Fruit fly (Drosophila melanogaster) whole organism, prepupa: ENCODE measurements around the gene Acp1.
A peak's percentile ranks its signal among the peaks of the same experiment; 100 is the strongest.

Experiments used
- CG10669 ChIP-seq: fragments of 200-800 bp; sonication (Bioruptor generic); optimal IDR thresholded peaks from 3 replicates; lab custom pipeline; 2018; ENCODE audit warnings: missing biosample characterization, mild to moderate bottlenecking, missing genetic modification characterization, moderate library complexity
- CG11294 ChIP-seq: fragments of 200-800 bp; sonication (Bioruptor generic); IDR thresholded peaks from 2 replicates; pipeline ENCODE4 v1.3.6; 2022; ENCODE audit warnings: missing biosample characterization, missing genetic modification characterization
- CG1621 ChIP-seq: fragments of 200-800 bp; sonication (Bioruptor generic); optimal IDR thresholded peaks from 3 replicates; lab custom pipeline; 2018; ENCODE audit warnings: missing biosample characterization, mild to moderate bottlenecking, missing genetic modification characterization
- CG16779 ChIP-seq: fragments of 200-800 bp; sonication (Bioruptor generic); optimal IDR thresholded peaks from 3 replicates; lab custom pipeline; 2017; ENCODE audit warnings: missing biosample characterization, mild to moderate bottlenecking, missing genetic modification characterization
- CG32006 ChIP-seq: fragments of 200-800 bp; sonication (Bioruptor generic); optimal IDR thresholded peaks from 3 replicates; lab custom pipeline; 2017; ENCODE audit warnings: missing biosample characterization, mild to moderate bottlenecking, missing genetic modification characterization
- CG3919 ChIP-seq: fragments of 200-800 bp; sonication (Bioruptor generic); optimal IDR thresholded peaks from 3 replicates; lab custom pipeline; 2016; ENCODE audit warnings: missing biosample characterization, missing genetic modification characterization
- CG6276 ChIP-seq: fragments of 200-800 bp; sonication (Bioruptor generic); optimal IDR thresholded peaks from 2 replicates; lab custom pipeline; 2017; ENCODE audit warnings: missing biosample characterization, mild to moderate bottlenecking, missing genetic modification characterization
- CG6792 ChIP-seq: fragments of 200-800 bp; sonication (Bioruptor generic); optimal IDR thresholded peaks from 3 replicates; lab custom pipeline; 2016; ENCODE audit warnings: missing biosample characterization, missing genetic modification characterization
- CG6808 ChIP-seq: fragments of 200-800 bp; sonication (Bioruptor generic); optimal IDR thresholded peaks from 3 replicates; lab custom pipeline; 2017; ENCODE audit warnings: missing biosample characterization, missing genetic modification characterization, mild to moderate bottlenecking, moderate library complexity, missing genetic modification reagents
- CG6854 ChIP-seq: fragments of 200-800 bp; sonication (Bioruptor generic); optimal IDR thresholded peaks from 2 replicates; lab custom pipeline; 2017; ENCODE audit warnings: missing biosample characterization, mild to moderate bottlenecking, missing genetic modification characterization
- CG8632 ChIP-seq: fragments of 200-800 bp; sonication (Bioruptor generic); optimal IDR thresholded peaks from 3 replicates; lab custom pipeline; 2016; ENCODE audit warnings: missing biosample characterization, missing genetic modification characterization
- Eip75B ChIP-seq: fragments of 200-800 bp; sonication (Bioruptor generic); optimal IDR thresholded peaks from 3 replicates; lab custom pipeline; 2016; ENCODE audit warnings: missing biosample characterization, missing genetic modification characterization
- Eip93F ChIP-seq: fragments of 200-800 bp; sonication (Bioruptor generic); optimal IDR thresholded peaks from 2 replicates; lab custom pipeline; 2016; ENCODE audit warnings: missing biosample characterization, mild to moderate bottlenecking, missing genetic modification characterization
- Ets96B ChIP-seq: fragments of 200-800 bp; optimal IDR thresholded peaks from 2 replicates; lab custom pipeline; 2019; ENCODE audit warnings: missing biosample characterization, mild to moderate bottlenecking, missing genetic modification characterization, moderate library complexity
- Hr38 ChIP-seq: sonication (Bioruptor generic); optimal IDR thresholded peaks from 2 replicates; lab custom pipeline; 2016; ENCODE audit warnings: missing biosample characterization, missing genetic modification characterization
- Hr4 ChIP-seq: fragments of 200-800 bp; sonication (Bioruptor generic); optimal IDR thresholded peaks from 3 replicates; lab custom pipeline; 2016; ENCODE audit warnings: missing biosample characterization, missing genetic modification characterization
- Lpt ChIP-seq: fragments of 200-800 bp; sonication (Bioruptor generic); optimal IDR thresholded peaks from 3 replicates; lab custom pipeline; 2016; ENCODE audit warnings: missing biosample characterization, missing genetic modification characterization
- OdsH ChIP-seq: fragments of 200-800 bp; sonication (Bioruptor generic); optimal IDR thresholded peaks from 3 replicates; lab custom pipeline; 2016; ENCODE audit warnings: missing biosample characterization, missing genetic modification characterization
- Sox102F ChIP-seq: fragments of 200-800 bp; sonication (Bioruptor generic); optimal IDR thresholded peaks from 2 replicates; lab custom pipeline; 2016; ENCODE audit warnings: missing biosample characterization, mild to moderate bottlenecking, missing genetic modification characterization
- Sox14 ChIP-seq: fragments of 200-800 bp; sonication (Bioruptor generic); optimal IDR thresholded peaks from 3 replicates; lab custom pipeline; 2016; ENCODE audit warnings: missing biosample characterization, missing genetic modification characterization
- Sox15 ChIP-seq: fragments of 200-800 bp; sonication (Bioruptor generic); optimal IDR thresholded peaks from 3 replicates; lab custom pipeline; 2016; ENCODE audit warnings: missing biosample characterization, missing genetic modification characterization
- achi ChIP-seq: fragments of 200-800 bp; sonication (Bioruptor generic); optimal IDR thresholded peaks from 3 replicates; lab custom pipeline; 2016; ENCODE audit warnings: missing biosample characterization, missing genetic modification characterization
- acj6 ChIP-seq: fragments of 200-800 bp; sonication (Bioruptor generic); optimal IDR thresholded peaks from 3 replicates; lab custom pipeline; 2016; ENCODE audit warnings: missing biosample characterization, missing genetic modification characterization
- cyc ChIP-seq: fragments of 200-800 bp; sonication (Bioruptor generic); optimal IDR thresholded peaks from 3 replicates; lab custom pipeline; 2016; ENCODE audit warnings: missing biosample characterization, missing genetic modification characterization
- dac ChIP-seq: fragments of 200-800 bp; sonication (Bioruptor generic); optimal IDR thresholded peaks from 2 replicates; lab custom pipeline; 2017; ENCODE audit warnings: missing biosample characterization, mild to moderate bottlenecking, missing genetic modification characterization
- eg ChIP-seq: fragments of 200-800 bp; sonication (Bioruptor generic); IDR thresholded peaks from 3 replicates; pipeline ENCODE4 v1.3.6; 2022; ENCODE audit warnings: missing biosample characterization, missing genetic modification characterization
- fd59A ChIP-seq: fragments of 200-800 bp; sonication (Bioruptor generic); optimal IDR thresholded peaks from 2 replicates; lab custom pipeline; 2017; ENCODE audit warnings: missing biosample characterization, mild to moderate bottlenecking, missing genetic modification characterization, missing genetic modification reagents
- fkh ChIP-seq: fragments of 200-800 bp; sonication (Bioruptor generic); optimal IDR thresholded peaks from 3 replicates; lab custom pipeline; 2017; ENCODE audit warnings: missing biosample characterization, mild to moderate bottlenecking, missing genetic modification characterization, moderate library complexity
- lz ChIP-seq: fragments of 200-800 bp; sonication (Bioruptor generic); optimal IDR thresholded peaks from 3 replicates; lab custom pipeline; 2016; ENCODE audit warnings: missing biosample characterization, missing genetic modification characterization
- net ChIP-seq: fragments of 200-800 bp; sonication (Bioruptor generic); optimal IDR thresholded peaks from 3 replicates; lab custom pipeline; 2016; ENCODE audit warnings: missing biosample characterization, missing genetic modification characterization
- pdm3 ChIP-seq: fragments of 200-800 bp; sonication (Bioruptor generic); optimal IDR thresholded peaks from 3 replicates; lab custom pipeline; 2016; ENCODE audit warnings: missing biosample characterization, missing genetic modification characterization
- topi ChIP-seq: fragments of 200-800 bp; sonication (Bioruptor generic); optimal IDR thresholded peaks from 3 replicates; lab custom pipeline; 2016; ENCODE audit warnings: missing biosample characterization, missing genetic modification characterization
- vri ChIP-seq: fragments of 200-800 bp; sonication (Bioruptor generic); optimal IDR thresholded peaks from 3 replicates; lab custom pipeline; 2016; ENCODE audit warnings: missing biosample characterization, mild to moderate bottlenecking, missing genetic modification characterization

The Acp1 gene

dm6 chr2L:7782788-7783401 lies 41.6 kb upstream of the Acp1 start, which contains the start of gene Brd7-9 (continued):
- TF ChIP-seq Sox102F (GFP tag; lab: Kevin White, UChicago), result peak; percentile 81
- peak; percentile 85 for TF ChIP-seq CG3919 (GFP tag; lab: Kevin White, UChicago)
- peak; percentile 66 for TF ChIP-seq CG8632
- TF ChIP-seq Sox14 (GFP tag; lab: Kevin White, UChicago), result peak; percentile 74
- peak; percentile 43 for TF ChIP-seq fd59A (GFP tag; lab: Kevin White, UChicago)
- peak; percentile 50 for TF ChIP-seq CG16779 (tag; lab: Kevin White, UChicago)
- peak; percentile 77 for TF ChIP-seq topi (GFP tag; lab: Kevin White, UChicago)
- TF ChIP-seq acj6 (GFP tag; lab: Kevin White, UChicago), result peak; percentile 71
- peak; percentile 71 for TF ChIP-seq lz (GFP tag; lab: Kevin White, UChicago)

- no peak for TF ChIP-seq eg (GFP tag; lab: Robert Waterston, UW)
- no peak for TF ChIP-seq Ets96B (tag; lab: Kevin White, UChicago)
- no peak for TF ChIP-seq CG6808 (GFP tag; lab: Kevin White, UChicago)
- TF ChIP-seq Hr4 (GFP tag; lab: Kevin White, UChicago), result no peak
- TF ChIP-seq net, result no peak
- no peak for TF ChIP-seq Lpt (GFP tag; lab: Kevin White, UChicago)
- TF ChIP-seq cyc (GFP tag; lab: Kevin White, UChicago), result no peak
- TF ChIP-seq acj6 (GFP tag; lab: Kevin White, UChicago), result no peak
- no peak for TF ChIP-seq Sox15 (GFP tag; lab: Kevin White, UChicago)
- TF ChIP-seq Hr38 (GFP tag; lab: Kevin White, UChicago), result no peak
- TF ChIP-seq CG16779 (tag; lab: Kevin White, UChicago), result no peak
- TF ChIP-seq, all 60 proteins: peak for 0
These were observed 39.8 kb upstream of the Acp1 start, which contains the start of gene CG7164 for dm6 chr2L:7781165-7781564. TSS of gene CG7164 (plus strand) at chr2L:7781465.

- TF ChIP-seq Ets96B (tag; lab: Kevin White, UChicago), result no peak
- no peak for TF ChIP-seq CG6792 (GFP tag; lab: Kevin White, UChicago)
- TF ChIP-seq CG10669 (GFP tag; lab: Kevin White, UChicago), result no peak
- TF ChIP-seq CG6854 (GFP tag; lab: Kevin White, UChicago), result no peak
- no peak for TF ChIP-seq CG32006
- no peak for TF ChIP-seq vri (GFP tag; lab: Kevin White, UChicago)
- TF ChIP-seq CG3919 (GFP tag; lab: Kevin White, UChicago), result no peak
- no peak for TF ChIP-seq dac (GFP tag; lab: Kevin White, UChicago)
- no peak for TF ChIP-seq CG1621 (tag; lab: Kevin White, UChicago)
- TF ChIP-seq Eip75B, result no peak
- TF ChIP-seq Eip93F (GFP tag; lab: Kevin White, UChicago), result no peak
- no peak for TF ChIP-seq CG6276 (GFP tag; lab: Kevin White, UChicago)
- no peak for TF ChIP-seq fkh (GFP tag; lab: Kevin White, UChicago)
- TF ChIP-seq OdsH, result no peak
- no peak for TF ChIP-seq pdm3
- TF ChIP-seq eg (GFP tag; lab: Robert Waterston, UW), result no peak
- no peak for TF ChIP-seq CG11294
These were observed 38.4 kb upstream of the Acp1 start, which contains the start of gene Uro for dm6 chr2L:7779785-7780184. TSS of gene Uro (plus strand) at chr2L:7780085.

- TF ChIP-seq achi (GFP tag; lab: Kevin White, UChicago), result no peak
- peak; percentile 72 for TF ChIP-seq fkh (GFP tag; lab: Kevin White, UChicago)
These were observed 36.8 kb upstream of the Acp1 start, which contains the start of gene CG7179 for dm6 chr2L:7777979-7778692. TSS of gene CG7179 (minus strand) at chr2L:7778029.
